Worm (Caenorhabditis elegans) whole organism, L4 larva: Measurements from ENCODE around the gene F49E10.4.

Experiments
- D1046.2 ChIP-seq: fragments of 200-800 bp; sonication (Bioruptor generic); IDR thresholded peaks from 2 replicates; pipeline ENCODE4 v1.3.6; 2022; ENCODE audit warnings: missing genetic modification characterization, missing compliant biosample characterization
- F10B5.3 ChIP-seq: sonication (generic microtip); optimal IDR thresholded peaks from 2 replicates; lab custom pipeline; 2016; ENCODE audit warnings: mild to moderate bottlenecking, missing genetic modification characterization, missing compliant biosample characterization
- F44E2.7 ChIP-seq: fragments of 200-800 bp; sonication (Bioruptor generic); IDR thresholded peaks from 2 replicates; pipeline ENCODE4 v2.1.2; 2022; ENCODE audit warnings: missing genetic modification characterization, missing compliant biosample characterization
- F49E8.2 ChIP-seq: sonication (generic microtip); optimal IDR thresholded peaks from 2 replicates; lab custom pipeline; 2016; ENCODE audit warnings: missing compliant biosample characterization, mild to moderate bottlenecking, missing genetic modification characterization, borderline replicate concordance
- Y5F2A.4 ChIP-seq: fragments of 200-800 bp; sonication (Bioruptor generic); optimal IDR thresholded peaks from 2 replicates; lab custom pipeline; 2018; ENCODE audit warnings: mild to moderate bottlenecking, missing genetic modification characterization, missing compliant biosample characterization
- Y75B8A.6 ChIP-seq: fragments of 200-800 bp; sonication (Bioruptor generic); IDR thresholded peaks from 2 replicates; pipeline ENCODE4 v1.3.6; 2022; ENCODE audit warnings: missing genetic modification reagents, missing genetic modification characterization, missing compliant biosample characterization
- aha-1 ChIP-seq: fragments of 150-350 bp; peaks from one replicate; lab custom pipeline; 2014; ENCODE audit warnings: missing biosample characterization, missing genetic modification characterization
- aly-2 ChIP-seq: sonication (generic microtip); optimal IDR thresholded peaks from 2 replicates; lab custom pipeline; 2018; ENCODE audit warnings: missing biosample characterization, missing genetic modification characterization
- ama-1 ChIP-seq: fragments of 150-350 bp; optimal IDR thresholded peaks from 2 replicates; lab custom pipeline; 2014; ENCODE audit warnings: inconsistent platforms, mixed read lengths
- ceh-28 ChIP-seq: fragments of 150-350 bp; optimal IDR thresholded peaks from 2 replicates; lab custom pipeline; 2014; ENCODE audit warnings: missing biosample characterization, missing genetic modification reagents, missing genetic modification characterization
- daf-12 ChIP-seq: fragments of 150-350 bp; optimal IDR thresholded peaks from 2 replicates; lab custom pipeline; 2014; ENCODE audit warnings: missing biosample characterization, missing genetic modification reagents, missing genetic modification characterization
- daf-16 ChIP-seq, 3 experiments: sonication (generic microtip); optimal IDR thresholded peaks; 2 replicates each; lab custom pipeline; 2016 to 2017; ENCODE audit warnings: missing genetic modification characterization in 3 of 3, missing genetic modification reagents in 3 of 3, mild to moderate bottlenecking in 2 of 3, missing compliant biosample characterization in 2 of 3, missing biosample characterization in 1 of 3, moderate library complexity in 1 of 3
- daf-19 ChIP-seq: fragments of 200-800 bp; sonication (Bioruptor generic); conservative IDR thresholded peaks from 2 replicates; pipeline ENCODE4 v1.3.6; 2022; ENCODE audit warnings: missing genetic modification characterization, missing compliant biosample characterization
- dmd-6 ChIP-seq: fragments of 200-800 bp; sonication (Bioruptor generic); IDR thresholded peaks from 2 replicates; pipeline ENCODE4 v1.3.6; 2022; ENCODE audit warnings: missing genetic modification reagents, missing genetic modification characterization, missing compliant biosample characterization
- duxl-1 ChIP-seq: sonication (generic microtip); optimal IDR thresholded peaks from 2 replicates; lab custom pipeline; 2016; ENCODE audit warnings: mild to moderate bottlenecking, missing genetic modification characterization, moderate library complexity, missing compliant biosample characterization; ENCODE audit not compliant: poor library complexity
- dve-1 ChIP-seq: sonication (generic microtip); optimal IDR thresholded peaks from 2 replicates; lab custom pipeline; 2017; ENCODE audit warnings: antibody characterized with exemption, mild to moderate bottlenecking, missing genetic modification characterization, missing compliant biosample characterization; ENCODE audit not compliant: insufficient read depth
- egl-43 ChIP-seq: fragments of 200-800 bp; sonication (Bioruptor generic); IDR thresholded peaks from 2 replicates; pipeline ENCODE4 v1.3.6; 2022; ENCODE audit warnings: missing genetic modification reagents, missing genetic modification characterization, missing compliant biosample characterization
- gei-8 ChIP-seq: fragments of 200-800 bp; sonication (Bioruptor generic); optimal IDR thresholded peaks from 2 replicates; lab custom pipeline; 2018; ENCODE audit warnings: mild to moderate bottlenecking, missing genetic modification characterization, missing compliant biosample characterization
- hif-1 ChIP-seq, 2 experiments: sonication (generic microtip); optimal IDR thresholded peaks; 2 replicates each; lab custom pipeline; 2016 to 2017; ENCODE audit warnings: missing compliant biosample characterization in 2 of 2, missing genetic modification characterization in 2 of 2, missing genetic modification reagents in 2 of 2, missing genotype in 2 of 2, mild to moderate bottlenecking in 1 of 2
- hlh-11 ChIP-seq: fragments of 200-800 bp; sonication (Bioruptor generic); optimal IDR thresholded peaks from 2 replicates; lab custom pipeline; 2018; ENCODE audit warnings: mild to moderate bottlenecking, missing genetic modification characterization, missing compliant biosample characterization
- hlh-30 ChIP-seq: sonication (generic microtip); optimal IDR thresholded peaks from 2 replicates; lab custom pipeline; 2017; ENCODE audit warnings: antibody characterized with exemption, mild to moderate bottlenecking, missing genetic modification characterization, missing compliant biosample characterization; ENCODE audit not compliant: insufficient read depth
- hmg-1.1 ChIP-seq: fragments of 200-800 bp; sonication (Bioruptor generic); IDR thresholded peaks from 2 replicates; pipeline ENCODE4 v1.3.6; 2022; ENCODE audit warnings: missing genetic modification reagents, missing genetic modification characterization, missing compliant biosample characterization
- lin-38 ChIP-seq: fragments of 200-800 bp; sonication (Bioruptor generic); IDR thresholded peaks from 2 replicates; pipeline ENCODE4 v1.3.6; 2022; ENCODE audit warnings: missing genetic modification reagents, missing genetic modification characterization, missing compliant biosample characterization
- lsy-2 ChIP-seq, 2 experiments: fragments of 150-350 bp in 1 of 2; sonication (generic microtip) in 1 of 2; optimal IDR thresholded peaks; 2 replicates each; lab custom pipeline; 2014 to 2017; ENCODE audit warnings: missing biosample characterization in 2 of 2, missing genetic modification characterization in 2 of 2
- mdl-1 ChIP-seq, 2 experiments: fragments of 150-350 bp in 1 of 2; sonication (generic microtip) in 1 of 2; optimal IDR thresholded peaks; 2 replicates each; lab custom pipeline; 2014 to 2017; ENCODE audit warnings: missing biosample characterization in 2 of 2, missing genetic modification characterization in 2 of 2
- mep-1 ChIP-seq: fragments of 150-350 bp; sonication (generic microtip); optimal IDR thresholded peaks from 3 replicates; lab custom pipeline; 2014; ENCODE audit warnings: missing biosample characterization, missing genetic modification characterization
- mxl-3 ChIP-seq: fragments of 200-800 bp; sonication (Bioruptor generic); optimal IDR thresholded peaks from 2 replicates; lab custom pipeline; 2018; ENCODE audit warnings: mild to moderate bottlenecking, missing genetic modification characterization, missing compliant biosample characterization
- nhr-25 ChIP-seq: sonication (generic microtip); optimal IDR thresholded peaks from 2 replicates; lab custom pipeline; 2017; ENCODE audit warnings: missing genetic modification characterization, mild to moderate bottlenecking, missing compliant biosample characterization, antibody characterized with exemption, moderate library complexity, borderline replicate concordance; ENCODE audit not compliant: insufficient read depth
- nhr-28 ChIP-seq: fragments of 150-350 bp; optimal IDR thresholded peaks from 2 replicates; lab custom pipeline; 2014; ENCODE audit warnings: missing biosample characterization, missing genetic modification characterization
- nhr-41 ChIP-seq: fragments of 200-800 bp; sonication (Bioruptor generic); IDR thresholded peaks from 2 replicates; pipeline ENCODE4 v1.3.6; 2022; ENCODE audit warnings: missing genetic modification reagents, missing genetic modification characterization, missing compliant biosample characterization
- nhr-42 ChIP-seq: fragments of 200-800 bp; sonication (Bioruptor generic); IDR thresholded peaks from 2 replicates; pipeline ENCODE4 v1.3.6; 2022; ENCODE audit warnings: missing genetic modification characterization, missing compliant biosample characterization
- nhr-6 ChIP-seq: fragments of 150-350 bp; optimal IDR thresholded peaks from 2 replicates; lab custom pipeline; 2014; ENCODE audit warnings: missing biosample characterization, missing genetic modification characterization
- nhr-76 ChIP-seq: fragments of 150-350 bp; optimal IDR thresholded peaks from 2 replicates; lab custom pipeline; 2014; ENCODE audit warnings: missing biosample characterization, missing genetic modification characterization
- nhr-77 ChIP-seq: fragments of 150-350 bp; optimal IDR thresholded peaks from 2 replicates; lab custom pipeline; 2014; ENCODE audit warnings: missing biosample characterization, missing genetic modification characterization
- php-3 ChIP-seq: fragments of 200-800 bp; sonication (Bioruptor generic); IDR thresholded peaks from 2 replicates; pipeline ENCODE4 v1.3.6; 2022; ENCODE audit warnings: missing genetic modification reagents, missing genetic modification characterization, missing compliant biosample characterization
- pqm-1 ChIP-seq: sonication (generic microtip); optimal IDR thresholded peaks from 2 replicates; lab custom pipeline; 2017; ENCODE audit warnings: missing biosample characterization, missing genetic modification characterization
- sdz-12 ChIP-seq: fragments of 200-800 bp; sonication (Bioruptor generic); optimal IDR thresholded peaks from 2 replicates; lab custom pipeline; 2018; ENCODE audit warnings: mild to moderate bottlenecking, missing genetic modification characterization, missing compliant biosample characterization
- spr-1 ChIP-seq: sonication (generic microtip); optimal IDR thresholded peaks from 2 replicates; lab custom pipeline; 2016; ENCODE audit warnings: mild to moderate bottlenecking, missing genetic modification characterization, missing compliant biosample characterization
- unc-62 ChIP-seq, 3 experiments: fragments of 150-350 bp in 1 of 3; sonication (generic microtip); optimal IDR thresholded peaks in 2 of 3; peaks in 1 of 3; 1 replicate in 1 of 3; 2 replicates in 2 of 3; lab custom pipeline; 2014 to 2017; ENCODE audit warnings: missing biosample characterization in 3 of 3, missing genetic modification characterization in 3 of 3, missing genetic modification reagents in 3 of 3, missing genotype in 1 of 3
- ztf-7 ChIP-seq: fragments of 150-350 bp; optimal IDR thresholded peaks from 2 replicates; lab custom pipeline; 2014; ENCODE audit warnings: missing biosample characterization, missing genetic modification characterization

F49E10.4 gene

DNA sequence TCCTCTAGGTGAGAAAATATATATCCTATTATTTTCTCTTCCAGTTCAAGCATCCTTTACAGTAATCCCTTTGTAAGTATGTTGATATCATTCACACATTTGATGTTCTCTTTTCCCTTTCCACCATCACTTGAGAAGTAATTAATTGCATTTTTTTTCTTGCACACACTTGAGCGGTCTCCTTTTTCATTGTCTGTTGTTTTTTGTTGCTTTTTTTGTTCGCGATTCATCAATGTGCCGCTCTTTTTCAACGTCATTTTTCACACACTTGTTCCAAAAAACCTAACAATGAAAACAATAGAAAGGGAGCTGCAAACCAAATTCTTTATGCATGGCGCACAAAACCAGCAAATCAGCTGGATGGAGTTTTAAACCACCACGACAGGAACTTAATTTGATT, at the start of gene F49E10.4:
F49E10.4 (plus strand) TSS at position 301 of the 400 bp plus-strand sequence.
- TF ChIP-seq spr-1, result no peak
- no peak for TF ChIP-seq nhr-76
- TF ChIP-seq F44E2.7 (GFP tag; lab: Robert Waterston, UW), result no peak
- no peak for TF ChIP-seq daf-19 (GFP tag; lab: Robert Waterston, UW)
- TF ChIP-seq aly-2 (tag; lab: Kevin White, UChicago), result no peak
- TF ChIP-seq daf-12, result no peak
- no peak for TF ChIP-seq egl-43
- no peak for TF ChIP-seq nhr-42 (GFP tag; lab: Robert Waterston, UW)
- no peak for TF ChIP-seq hmg-1.1 (GFP tag; lab: Robert Waterston, UW)
- TF ChIP-seq gei-8 (GFP tag; lab: Kevin White, UChicago), result no peak
- TF ChIP-seq duxl-1, result no peak
- TF ChIP-seq nhr-41 (GFP tag; lab: Robert Waterston, UW), result no peak
- no peak for TF ChIP-seq hlh-11 (tag; lab: Kevin White, UChicago)
- no peak for TF ChIP-seq Y75B8A.6 (GFP tag; lab: Robert Waterston, UW)
- TF ChIP-seq F10B5.3 (tag; lab: Kevin White, UChicago), result no peak

DNA sequence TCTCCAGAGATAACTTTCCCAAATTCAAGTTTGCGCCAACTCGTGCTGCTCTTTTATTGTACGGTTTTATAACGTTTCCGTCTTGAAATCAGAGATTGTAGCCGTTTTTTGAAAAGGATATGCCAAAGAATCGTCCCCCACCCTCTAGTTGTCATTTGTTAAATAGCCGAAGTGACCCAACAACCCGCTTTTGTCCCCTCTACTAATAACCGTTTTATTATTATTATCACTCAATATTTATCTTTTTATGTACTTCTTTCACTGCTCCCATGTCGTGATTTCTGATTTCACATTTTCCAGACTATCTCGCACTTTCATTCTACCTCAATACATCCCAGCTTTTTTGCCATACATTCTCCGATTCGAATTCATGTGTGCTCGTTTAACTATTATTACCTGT, 48.7 kb upstream of the F49E10.4 start:
- TF ChIP-seq D1046.2 (GFP tag; lab: Robert Waterston, UW), result no peak
- peak in 1 of 2 experiments; percentile 77 for TF ChIP-seq unc-62 (GFP tag; optimal IDR thresholded peaks at IDR 0.05 in 1 of 2; lab: Kevin White, UChicago)
- no peak for TF ChIP-seq unc-62 (tag; optimal IDR thresholded peaks at IDR 0.05; lab: Kevin White, UChicago)
- no peak for TF ChIP-seq ceh-28 (tag; lab: Kevin White, UChicago)

DNA sequence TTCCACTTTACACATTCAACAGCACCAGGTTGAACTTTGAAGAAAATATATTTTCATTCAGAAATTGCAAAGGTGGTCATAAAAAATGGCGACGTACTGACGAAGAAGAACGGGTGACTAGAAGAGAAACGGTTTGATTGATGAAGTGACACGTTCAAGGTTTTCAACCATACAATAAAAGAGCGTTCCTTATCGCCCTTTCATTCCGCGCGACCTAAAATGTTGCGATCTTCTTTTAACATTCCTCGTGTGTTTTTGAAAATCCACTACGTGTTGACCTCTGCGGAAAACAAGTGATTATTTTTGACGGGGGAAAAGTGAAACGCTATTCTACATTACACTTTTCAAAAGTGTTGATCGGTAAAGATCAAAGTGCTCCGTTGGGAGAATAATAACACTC, 47.6 kb upstream of the F49E10.4 start:
- TF ChIP-seq mep-1 (tag; lab: Kevin White, UChicago) (peak; percentile 28), lsy-2 (tag; optimal IDR thresholded peaks at IDR 0.05; lab: Kevin White, UChicago) (peak in 1 of 2 experiments; percentile 18), F49E8.2 (tag; lab: Kevin White, UChicago) (no peak), unc-62 (GFP tag; optimal IDR thresholded peaks at IDR 0.05 in 1 of 2; lab: Kevin White, UChicago) (peak in 1 of 2 experiments; percentile 100), unc-62 (tag; optimal IDR thresholded peaks at IDR 0.05; lab: Kevin White, UChicago) (no peak), mdl-1 (tag; optimal IDR thresholded peaks at IDR 0.05; lab: Kevin White, UChicago) (peak in 1 of 2 experiments; percentile 67), hlh-30 (tag; lab: Kevin White, UChicago) (peak; percentile 70), hlh-11 (tag; lab: Kevin White, UChicago) (peak; percentile 30), php-3 (GFP tag; lab: Robert Waterston, UW) (no peak), nhr-28 (tag; lab: Kevin White, UChicago) (peak; percentile 72), nhr-25 (tag; lab: Kevin White, UChicago) (peak; percentile 84), aha-1 (tag; lab: Kevin White, UChicago) (peak; percentile 83), mxl-3 (GFP tag; lab: Kevin White, UChicago) (peak; percentile 54), egl-43 (no peak), daf-16 (GFP tag; optimal IDR thresholded peaks at IDR 0.05; lab: Kevin White, UChicago) (peak in 1 of 2 experiments; percentile 80), daf-16 (tag; optimal IDR thresholded peaks at IDR 0.05; lab: Kevin White, UChicago) (no peak)

DNA sequence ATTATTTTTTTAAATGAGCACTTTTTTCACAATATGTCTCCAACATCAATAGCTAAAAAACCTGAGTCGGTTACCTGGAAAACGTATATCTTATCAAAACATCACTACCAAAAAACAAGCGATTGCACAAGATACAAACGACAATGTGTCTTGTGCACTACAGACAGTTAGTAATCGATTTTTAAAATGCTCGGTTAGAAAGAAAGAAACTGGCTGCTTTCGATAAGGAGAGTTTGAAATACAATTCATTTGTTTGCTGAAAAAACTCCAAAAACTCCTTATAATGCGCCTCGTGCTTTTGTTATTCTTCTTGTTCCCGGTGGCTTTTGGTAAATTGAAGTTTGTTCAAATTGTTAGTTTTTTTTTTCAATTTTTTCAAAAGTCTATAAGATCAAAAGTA, 46.5 kb upstream of the F49E10.4 start, which contains the start of gene acp-5:
acp-5 (plus strand) TSS at position 261 of the 400 bp plus-strand sequence.
- TF ChIP-seq nhr-77 (tag; lab: Kevin White, UChicago), result peak; percentile 26
- no peak for TF ChIP-seq nhr-76
- TF ChIP-seq ztf-7, result no peak
- TF ChIP-seq hif-1 (tag; optimal IDR thresholded peaks at IDR 0.05; lab: Kevin White, UChicago), result no peak
- peak; percentile 14 for TF ChIP-seq pqm-1 (tag; lab: Kevin White, UChicago)
- no peak for TF ChIP-seq lin-38 (GFP tag; lab: Robert Waterston, UW)
- TF ChIP-seq gei-8 (GFP tag; lab: Kevin White, UChicago), result no peak
- no peak for TF ChIP-seq Y5F2A.4 (GFP tag; lab: Kevin White, UChicago)
- TF ChIP-seq D1046.2 (GFP tag; lab: Robert Waterston, UW), result no peak
- peak; percentile 92 for TF ChIP-seq nhr-28 (tag; lab: Kevin White, UChicago)
- TF ChIP-seq daf-16 (GFP tag; optimal IDR thresholded peaks at IDR 0.05; lab: Kevin White, UChicago), result no peak
- TF ChIP-seq daf-16 (tag; optimal IDR thresholded peaks at IDR 0.05; lab: Kevin White, UChicago), result peak; percentile 72
- TF ChIP-seq spr-1, result no peak
- TF ChIP-seq aha-1 (tag; lab: Kevin White, UChicago), result no peak
- TF ChIP-seq nhr-6 (tag; lab: Kevin White, UChicago), result no peak
- TF ChIP-seq dve-1 (tag; lab: Kevin White, UChicago), result peak; percentile 42
- peak; percentile 42 for TF ChIP-seq hlh-11 (tag; lab: Kevin White, UChicago)
- no peak for TF ChIP-seq sdz-12 (GFP tag; lab: Kevin White, UChicago)
- TF ChIP-seq dmd-6 (GFP tag; lab: Robert Waterston, UW), result 0 out of 2 replicates have a peak, but pooled peaks have one; percentile 19
- TF ChIP-seq ama-1 (lab: Kevin White, UChicago), result no peak
